Worm (Caenorhabditis elegans) whole organism, L4 larva: Measurements from ENCODE around the gene R10E4.6.

Experiments
- D1046.2 ChIP-seq: fragments of 200-800 bp; sonication (Bioruptor generic); IDR thresholded peaks from 2 replicates; pipeline ENCODE4 v1.3.6; 2022; ENCODE audit warnings: missing genetic modification characterization, missing compliant biosample characterization
- F37D6.2 ChIP-seq: sonication (generic microtip); optimal IDR thresholded peaks from 2 replicates; lab custom pipeline; 2016; ENCODE audit warnings: mild to moderate bottlenecking, missing genetic modification characterization, missing compliant biosample characterization
- T20F7.1 ChIP-seq: fragments of 200-800 bp; sonication (Bioruptor generic); optimal IDR thresholded peaks from 2 replicates; lab custom pipeline; 2018; ENCODE audit warnings: mild to moderate bottlenecking, missing genetic modification characterization, missing compliant biosample characterization
- Y105C5A.15 ChIP-seq: fragments of 200-800 bp; sonication (Bioruptor generic); IDR thresholded peaks from 2 replicates; pipeline ENCODE4 v1.3.6; 2022; ENCODE audit warnings: missing genetic modification characterization, missing compliant biosample characterization
- Y48G9A.11 ChIP-seq: fragments of 200-800 bp; sonication (Bioruptor generic); IDR thresholded peaks from 2 replicates; pipeline ENCODE4 v1.3.6; 2022; ENCODE audit warnings: missing genetic modification reagents, missing genetic modification characterization, missing compliant biosample characterization
- Y5F2A.4 ChIP-seq: fragments of 200-800 bp; sonication (Bioruptor generic); optimal IDR thresholded peaks from 2 replicates; lab custom pipeline; 2018; ENCODE audit warnings: mild to moderate bottlenecking, missing genetic modification characterization, missing compliant biosample characterization
- Y75B8A.6 ChIP-seq: fragments of 200-800 bp; sonication (Bioruptor generic); IDR thresholded peaks from 2 replicates; pipeline ENCODE4 v1.3.6; 2022; ENCODE audit warnings: missing genetic modification reagents, missing genetic modification characterization, missing compliant biosample characterization
- ZK546.5 ChIP-seq, 2 experiments: sonication (generic microtip); optimal IDR thresholded peaks; 2 replicates each; lab custom pipeline; 2017; ENCODE audit warnings: missing biosample characterization in 2 of 2, missing genetic modification characterization in 2 of 2
- aha-1 ChIP-seq: fragments of 150-350 bp; peaks from one replicate; lab custom pipeline; 2014; ENCODE audit warnings: missing biosample characterization, missing genetic modification characterization
- ama-1 ChIP-seq: fragments of 150-350 bp; optimal IDR thresholded peaks from 2 replicates; lab custom pipeline; 2014; ENCODE audit warnings: inconsistent platforms, mixed read lengths
- ceh-20 ChIP-seq: fragments of 200-800 bp; sonication (Bioruptor generic); IDR thresholded peaks from 2 replicates; pipeline ENCODE4 v1.3.6; 2022; ENCODE audit warnings: missing genetic modification reagents, missing genetic modification characterization, missing compliant biosample characterization
- ceh-28 ChIP-seq: fragments of 150-350 bp; optimal IDR thresholded peaks from 2 replicates; lab custom pipeline; 2014; ENCODE audit warnings: missing biosample characterization, missing genetic modification reagents, missing genetic modification characterization
- ceh-32 ChIP-seq: sonication (generic microtip); optimal IDR thresholded peaks from 2 replicates; lab custom pipeline; 2016; ENCODE audit warnings: mild to moderate bottlenecking, missing genetic modification characterization, missing compliant biosample characterization; ENCODE audit not compliant: poor library complexity
- ceh-62 ChIP-seq: sonication (generic microtip); optimal IDR thresholded peaks from 2 replicates; lab custom pipeline; 2017; ENCODE audit warnings: missing biosample characterization, missing genetic modification characterization
- ceh-82 ChIP-seq: sonication (generic microtip); optimal IDR thresholded peaks from 2 replicates; lab custom pipeline; 2017; ENCODE audit warnings: missing biosample characterization, missing genetic modification characterization
- daf-12 ChIP-seq: fragments of 150-350 bp; optimal IDR thresholded peaks from 2 replicates; lab custom pipeline; 2014; ENCODE audit warnings: missing biosample characterization, missing genetic modification reagents, missing genetic modification characterization
- daf-16 ChIP-seq, 3 experiments: sonication (generic microtip); optimal IDR thresholded peaks; 2 replicates each; lab custom pipeline; 2016 to 2017; ENCODE audit warnings: missing genetic modification characterization in 3 of 3, missing genetic modification reagents in 3 of 3, mild to moderate bottlenecking in 2 of 3, missing compliant biosample characterization in 2 of 3, missing biosample characterization in 1 of 3, moderate library complexity in 1 of 3
- daf-19 ChIP-seq: fragments of 200-800 bp; sonication (Bioruptor generic); conservative IDR thresholded peaks from 2 replicates; pipeline ENCODE4 v1.3.6; 2022; ENCODE audit warnings: missing genetic modification characterization, missing compliant biosample characterization
- dmd-6 ChIP-seq: fragments of 200-800 bp; sonication (Bioruptor generic); IDR thresholded peaks from 2 replicates; pipeline ENCODE4 v1.3.6; 2022; ENCODE audit warnings: missing genetic modification reagents, missing genetic modification characterization, missing compliant biosample characterization
- duxl-1 ChIP-seq: sonication (generic microtip); optimal IDR thresholded peaks from 2 replicates; lab custom pipeline; 2016; ENCODE audit warnings: mild to moderate bottlenecking, missing genetic modification characterization, moderate library complexity, missing compliant biosample characterization; ENCODE audit not compliant: poor library complexity
- dve-1 ChIP-seq: sonication (generic microtip); optimal IDR thresholded peaks from 2 replicates; lab custom pipeline; 2017; ENCODE audit warnings: antibody characterized with exemption, mild to moderate bottlenecking, missing genetic modification characterization, missing compliant biosample characterization; ENCODE audit not compliant: insufficient read depth
- hif-1 ChIP-seq, 2 experiments: sonication (generic microtip); optimal IDR thresholded peaks; 2 replicates each; lab custom pipeline; 2016 to 2017; ENCODE audit warnings: missing compliant biosample characterization in 2 of 2, missing genetic modification characterization in 2 of 2, missing genetic modification reagents in 2 of 2, missing genotype in 2 of 2, mild to moderate bottlenecking in 1 of 2
- jun-1 ChIP-seq: fragments of 150-350 bp; optimal IDR thresholded peaks from 2 replicates; lab custom pipeline; 2014; ENCODE audit warnings: missing biosample characterization, missing genetic modification reagents, missing genetic modification characterization
- lim-7 ChIP-seq: fragments of 200-800 bp; sonication (Bioruptor generic); IDR thresholded peaks from 2 replicates; pipeline ENCODE4 v1.3.6; 2022; ENCODE audit warnings: missing genetic modification characterization, missing compliant biosample characterization
- lin-15B ChIP-seq: fragments of 150-350 bp; sonication (generic microtip); optimal IDR thresholded peaks from 3 replicates; lab custom pipeline; 2014; ENCODE audit warnings: missing biosample characterization, missing genetic modification characterization
- lin-29 ChIP-seq: fragments of 200-800 bp; sonication (Bioruptor generic); IDR thresholded peaks from 2 replicates; pipeline ENCODE4 v1.3.6; 2022; ENCODE audit warnings: missing genetic modification reagents, missing genetic modification characterization, missing compliant biosample characterization
- lin-38 ChIP-seq: fragments of 200-800 bp; sonication (Bioruptor generic); IDR thresholded peaks from 2 replicates; pipeline ENCODE4 v1.3.6; 2022; ENCODE audit warnings: missing genetic modification reagents, missing genetic modification characterization, missing compliant biosample characterization
- lsy-2 ChIP-seq, 2 experiments: fragments of 150-350 bp in 1 of 2; sonication (generic microtip) in 1 of 2; optimal IDR thresholded peaks; 2 replicates each; lab custom pipeline; 2014 to 2017; ENCODE audit warnings: missing biosample characterization in 2 of 2, missing genetic modification characterization in 2 of 2
- madf-5 ChIP-seq, 2 experiments: fragments of 200-800 bp; sonication (Bioruptor generic); IDR thresholded peaks; 2 replicates each; pipeline ENCODE4 v1.3.6; 2022; ENCODE audit warnings: missing compliant biosample characterization in 2 of 2, missing genetic modification characterization in 2 of 2
- mdl-1 ChIP-seq, 2 experiments: fragments of 150-350 bp in 1 of 2; sonication (generic microtip) in 1 of 2; optimal IDR thresholded peaks; 2 replicates each; lab custom pipeline; 2014 to 2017; ENCODE audit warnings: missing biosample characterization in 2 of 2, missing genetic modification characterization in 2 of 2
- mxl-3 ChIP-seq: fragments of 200-800 bp; sonication (Bioruptor generic); optimal IDR thresholded peaks from 2 replicates; lab custom pipeline; 2018; ENCODE audit warnings: mild to moderate bottlenecking, missing genetic modification characterization, missing compliant biosample characterization
- nhr-10 ChIP-seq: fragments of 150-350 bp; optimal IDR thresholded peaks from 2 replicates; lab custom pipeline; 2014; ENCODE audit warnings: missing biosample characterization, missing genetic modification characterization
- nhr-11 ChIP-seq: fragments of 150-350 bp; optimal IDR thresholded peaks from 2 replicates; lab custom pipeline; 2014; ENCODE audit warnings: missing biosample characterization, missing genetic modification characterization
- nhr-111 ChIP-seq: fragments of 200-800 bp; sonication (Bioruptor generic); optimal IDR thresholded peaks from 2 replicates; lab custom pipeline; 2018; ENCODE audit warnings: mild to moderate bottlenecking, missing genetic modification characterization, missing compliant biosample characterization
- nhr-28 ChIP-seq: fragments of 150-350 bp; optimal IDR thresholded peaks from 2 replicates; lab custom pipeline; 2014; ENCODE audit warnings: missing biosample characterization, missing genetic modification characterization
- nhr-41 ChIP-seq: fragments of 200-800 bp; sonication (Bioruptor generic); IDR thresholded peaks from 2 replicates; pipeline ENCODE4 v1.3.6; 2022; ENCODE audit warnings: missing genetic modification reagents, missing genetic modification characterization, missing compliant biosample characterization
- nhr-42 ChIP-seq: fragments of 200-800 bp; sonication (Bioruptor generic); IDR thresholded peaks from 2 replicates; pipeline ENCODE4 v1.3.6; 2022; ENCODE audit warnings: missing genetic modification characterization, missing compliant biosample characterization
- nhr-48 ChIP-seq: sonication (generic microtip); optimal IDR thresholded peaks from 2 replicates; lab custom pipeline; 2016; ENCODE audit warnings: mild to moderate bottlenecking, missing genetic modification characterization, missing compliant biosample characterization
- nhr-77 ChIP-seq: fragments of 150-350 bp; optimal IDR thresholded peaks from 2 replicates; lab custom pipeline; 2014; ENCODE audit warnings: missing biosample characterization, missing genetic modification characterization
- pqm-1 ChIP-seq: sonication (generic microtip); optimal IDR thresholded peaks from 2 replicates; lab custom pipeline; 2017; ENCODE audit warnings: missing biosample characterization, missing genetic modification characterization
- sdz-12 ChIP-seq: fragments of 200-800 bp; sonication (Bioruptor generic); optimal IDR thresholded peaks from 2 replicates; lab custom pipeline; 2018; ENCODE audit warnings: mild to moderate bottlenecking, missing genetic modification characterization, missing compliant biosample characterization
- set-16 ChIP-seq: fragments of 200-800 bp; sonication (Bioruptor generic); IDR thresholded peaks from 2 replicates; pipeline ENCODE4 v1.3.6; 2022; ENCODE audit warnings: missing genetic modification reagents, missing genetic modification characterization, missing compliant biosample characterization
- skn-1 ChIP-seq: fragments of 150-350 bp; optimal IDR thresholded peaks from 2 replicates; lab custom pipeline; 2014; ENCODE audit warnings: missing biosample characterization, missing genetic modification characterization
- snpc-4 ChIP-seq: fragments of 150-350 bp; optimal IDR thresholded peaks from 2 replicates; lab custom pipeline; 2014; ENCODE audit warnings: missing biosample characterization, missing genetic modification characterization
- spr-3 ChIP-seq: fragments of 200-800 bp; sonication (Bioruptor generic); optimal IDR thresholded peaks from 2 replicates; lab custom pipeline; 2018; ENCODE audit warnings: mild to moderate bottlenecking, missing genetic modification characterization, missing compliant biosample characterization
- tra-1 ChIP-seq: fragments of 200-800 bp; sonication (Bioruptor generic); IDR thresholded peaks from 2 replicates; pipeline ENCODE4 v1.3.6; 2022; ENCODE audit warnings: missing genetic modification reagents, missing genetic modification characterization, missing compliant biosample characterization
- unc-39 ChIP-seq: sonication (generic microtip); optimal IDR thresholded peaks from 2 replicates; lab custom pipeline; 2017; ENCODE audit warnings: missing biosample characterization, missing genetic modification characterization
- vab-7 ChIP-seq: fragments of 200-800 bp; sonication (Bioruptor generic); IDR thresholded peaks from 2 replicates; pipeline ENCODE4 v1.3.6; 2022; ENCODE audit warnings: missing genetic modification reagents, missing genetic modification characterization, missing compliant biosample characterization
- zfp-3 ChIP-seq: fragments of 200-800 bp; sonication (Bioruptor generic); conservative IDR thresholded peaks from 2 replicates; pipeline ENCODE4 v1.3.6; 2022; ENCODE audit warnings: missing genetic modification reagents, missing genetic modification characterization, missing compliant biosample characterization
- ztf-7 ChIP-seq: fragments of 150-350 bp; optimal IDR thresholded peaks from 2 replicates; lab custom pipeline; 2014; ENCODE audit warnings: missing biosample characterization, missing genetic modification characterization

R10E4.6 gene

ce11 chrIII:4281955-4282618 is 11.1 kb upstream of the R10E4.6 start (continued):
- peak; percentile 82 for TF ChIP-seq vab-7
- peak; percentile 98 for TF ChIP-seq tra-1 (GFP tag; lab: Robert Waterston, UW)
- no peak for TF ChIP-seq unc-39 (tag; lab: Kevin White, UChicago)
- TF ChIP-seq ama-1 (lab: Kevin White, UChicago) = no peak
- peak; percentile 99 for TF ChIP-seq mxl-3 (GFP tag; lab: Kevin White, UChicago)
- peak in 1 of 2 experiments; percentile 52 for TF ChIP-seq ZK546.5 (tag; optimal IDR thresholded peaks at IDR 0.05; lab: Kevin White, UChicago)
- peak; percentile 94 to 97 for TF ChIP-seq daf-16 (GFP tag; optimal IDR thresholded peaks at IDR 0.05; lab: Kevin White, UChicago)
- TF ChIP-seq daf-16 (tag; optimal IDR thresholded peaks at IDR 0.05; lab: Kevin White, UChicago) = peak; percentile 72
- TF ChIP-seq ceh-20 (GFP tag; lab: Robert Waterston, UW) = peak; percentile 98
- no peak for TF ChIP-seq Y105C5A.15 (GFP tag; lab: Robert Waterston, UW)
- peak; percentile 100 for TF ChIP-seq set-16
- no peak for TF ChIP-seq ceh-62 (tag; lab: Kevin White, UChicago)
- TF ChIP-seq T20F7.1 (GFP tag; lab: Kevin White, UChicago) = peak; percentile 88
- peak; percentile 85 for TF ChIP-seq lin-38 (GFP tag; lab: Robert Waterston, UW)
- TF ChIP-seq D1046.2 (GFP tag; lab: Robert Waterston, UW) = peak; percentile 9; the same call in 1 of the 2 replicates
- peak; percentile 72 for TF ChIP-seq Y5F2A.4
- TF ChIP-seq dmd-6 = peak; percentile 100
- TF ChIP-seq duxl-1 (tag; lab: Kevin White, UChicago) = peak; percentile 81
- no peak for TF ChIP-seq ceh-82 (tag; lab: Kevin White, UChicago)
- peak; percentile 90 for TF ChIP-seq nhr-77
- peak; percentile 93 for TF ChIP-seq nhr-28
- peak; percentile 91 for TF ChIP-seq zfp-3
- peak; percentile 93 for TF ChIP-seq nhr-10 (tag; lab: Kevin White, UChicago)
- peak; percentile 98 to 99 for TF ChIP-seq mdl-1 (tag; optimal IDR thresholded peaks at IDR 0.05; lab: Kevin White, UChicago)
- peak; percentile 25 for TF ChIP-seq lin-15B (tag; lab: Kevin White, UChicago)
- TF ChIP-seq snpc-4 (tag; lab: Kevin White, UChicago) = peak; percentile 56
- peak; percentile 90 to 96 for TF ChIP-seq hif-1 (tag; optimal IDR thresholded peaks at IDR 0.05; lab: Kevin White, UChicago)
- TF ChIP-seq nhr-111 = peak; percentile 40
- no peak for TF ChIP-seq pqm-1 (tag; lab: Kevin White, UChicago)
- TF ChIP-seq nhr-41 (GFP tag; lab: Robert Waterston, UW) = peak; percentile 91
- peak; percentile 98 for TF ChIP-seq nhr-11 (tag; lab: Kevin White, UChicago)
- peak; percentile 100 for TF ChIP-seq aha-1 (tag; lab: Kevin White, UChicago)
- peak; percentile 99 for TF ChIP-seq nhr-48 (tag; lab: Kevin White, UChicago)
- TF ChIP-seq lin-29 = peak; percentile 91
- TF ChIP-seq Y75B8A.6 (GFP tag; lab: Robert Waterston, UW) = 0 out of 2 replicates have a peak, but pooled peaks have one; percentile 8
- no peak for TF ChIP-seq daf-12 (tag; lab: Kevin White, UChicago)
- peak; percentile 84 for TF ChIP-seq nhr-42 (GFP tag; lab: Robert Waterston, UW)
- TF ChIP-seq sdz-12 (GFP tag; lab: Kevin White, UChicago) = no peak
- peak; percentile 69 for TF ChIP-seq ztf-7 (tag; lab: Kevin White, UChicago)
- TF ChIP-seq jun-1 (tag; lab: Kevin White, UChicago) = peak; percentile 90
- TF ChIP-seq lim-7 (GFP tag; lab: Robert Waterston, UW) = peak; percentile 42; the same call in 1 of the 2 replicates
- peak; percentile 90 for TF ChIP-seq ceh-32 (tag; lab: Kevin White, UChicago)
- TF ChIP-seq ceh-28 = peak; percentile 62
- TF ChIP-seq dve-1 (tag; lab: Kevin White, UChicago) = peak; percentile 99
- peak; percentile 93 to 95 for TF ChIP-seq lsy-2 (tag; optimal IDR thresholded peaks at IDR 0.05; lab: Kevin White, UChicago)
- peak; percentile 92 for TF ChIP-seq spr-3
- peak in 1 of 2 experiments; percentile 39; a peak in 1 of 4 replicates for TF ChIP-seq madf-5 (GFP tag; IDR thresholded peaks at IDR 0.05; lab: Robert Waterston, UW)
- TF ChIP-seq Y48G9A.11 (GFP tag; lab: Robert Waterston, UW) = no peak
- peak; percentile 81 for TF ChIP-seq daf-19 (GFP tag; lab: Robert Waterston, UW)
- no peak for TF ChIP-seq skn-1 (tag; lab: Kevin White, UChicago)
- TF ChIP-seq F37D6.2 (tag; lab: Kevin White, UChicago) = peak; percentile 97
